Worm (Caenorhabditis elegans): Measurements from ENCODE around the gene K02E7.10.

K02E7.10 gene

DNA sequence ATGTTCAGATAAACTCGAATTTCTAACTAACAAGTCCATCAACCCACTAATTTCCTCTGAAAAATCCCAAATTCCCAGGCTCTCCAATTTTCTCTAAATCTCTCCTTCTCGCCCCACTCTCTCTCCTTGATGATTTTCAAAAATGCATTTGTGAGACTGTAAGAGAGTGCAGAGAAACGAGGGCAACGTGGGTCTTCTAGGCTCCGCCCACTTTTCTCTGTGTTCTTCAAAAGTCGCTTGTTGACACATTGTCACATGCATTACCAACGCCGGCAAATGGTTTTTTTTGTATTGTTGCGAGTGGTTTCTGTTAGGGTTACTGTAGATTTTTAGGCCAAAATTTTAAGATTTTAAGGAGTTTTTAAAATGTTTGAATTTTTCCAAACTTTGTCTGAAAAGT, 19.7 kb upstream of the K02E7.10 start (continued):
- TF ChIP-seq snu-23 (GFP tag; optimal IDR thresholded peaks at IDR 0.05) (peak; percentile 3), isw-1 (GFP tag; IDR thresholded peaks at IDR 0.05) (no peak)

DNA sequence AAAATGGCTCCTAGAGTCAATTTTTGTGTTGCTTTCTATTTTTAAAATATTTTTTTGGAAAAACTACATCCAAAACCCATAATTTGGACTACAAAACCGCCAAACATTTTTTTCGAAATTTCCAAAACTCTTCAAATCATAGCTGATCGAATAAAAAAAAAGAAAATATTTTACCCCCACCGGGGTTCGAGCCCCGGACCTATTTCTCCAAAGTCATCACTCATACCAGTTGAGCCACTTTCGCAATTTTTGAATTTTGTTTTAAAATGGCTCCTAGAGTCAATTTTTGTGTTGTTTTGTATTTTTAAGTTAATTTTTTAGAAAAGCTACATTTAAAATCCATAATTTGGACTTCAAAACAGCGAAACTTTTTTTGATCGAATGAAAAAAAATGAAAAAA, 18.7 kb upstream of the K02E7.10 start:
- TF ChIP-seq blmp-1 (tag; optimal IDR thresholded peaks at IDR 0.05) (no peak), vab-15 (tag; optimal IDR thresholded peaks at IDR 0.05) (no peak), sptf-1 (tag; optimal IDR thresholded peaks at IDR 0.05) (no peak), isw-1 (GFP tag; IDR thresholded peaks at IDR 0.05) (no peak), sox-4 (tag; optimal IDR thresholded peaks at IDR 0.05) (no peak), fkh-10 (GFP tag; optimal IDR thresholded peaks at IDR 0.05) (no peak), unc-130 (tag; optimal IDR thresholded peaks at IDR 0.05) (no peak), skn-1 (tag; optimal IDR thresholded peaks at IDR 0.05) (no peak), hlh-4 (tag; optimal IDR thresholded peaks at IDR 0.05) (no peak), hpl-2 (GFP tag; optimal IDR thresholded peaks at IDR 0.05) (no peak), tbx-2 (tag; optimal IDR thresholded peaks at IDR 0.05) (no peak), mdl-1 (tag; optimal IDR thresholded peaks at IDR 0.05) (no peak), zag-1 (tag; optimal IDR thresholded peaks at IDR 0.05) (no peak), rnt-1 (tag; optimal IDR thresholded peaks at IDR 0.05) (no peak), nhr-19 (GFP tag; conservative IDR thresholded peaks at IDR 0.05) (no peak), efl-3 (GFP tag; optimal IDR thresholded peaks at IDR 0.05) (no peak), mef-2 (tag; optimal IDR thresholded peaks at IDR 0.05) (no peak)

DNA sequence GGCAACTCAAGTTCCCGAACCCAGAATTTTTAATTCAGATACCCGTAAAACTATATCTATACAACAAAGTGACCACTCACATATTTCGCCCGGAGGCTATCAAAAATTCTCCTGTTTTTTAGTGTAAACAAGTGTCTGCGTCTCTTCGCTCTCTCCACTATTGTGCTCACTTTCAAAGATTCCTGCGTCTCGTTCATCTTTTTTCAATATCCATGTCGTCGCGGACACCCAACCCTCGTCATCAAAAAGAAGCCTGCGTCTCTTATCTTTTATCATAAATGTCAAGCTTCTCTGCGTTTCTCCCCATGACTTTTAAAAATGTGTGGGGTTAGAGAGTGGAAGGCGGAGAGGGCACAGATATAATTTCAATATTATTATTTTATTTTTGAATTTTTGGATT, 18.1 kb upstream of the K02E7.10 start:
- peak; percentile 22 for TF ChIP-seq unc-86 (tag; optimal IDR thresholded peaks at IDR 0.05)
- TF ChIP-seq unc-130 (tag; optimal IDR thresholded peaks at IDR 0.05) = peak; percentile 8
- TF ChIP-seq ceh-88 (GFP tag; IDR thresholded peaks at IDR 0.05) = no peak; the same call in 1 of the 2 replicates
- no peak for TF ChIP-seq C34B4.2 (tag; optimal IDR thresholded peaks at IDR 0.05)
- TF ChIP-seq sup-37 (GFP tag; optimal IDR thresholded peaks at IDR 0.05) = no peak
- TF ChIP-seq xbp-1 (tag; optimal IDR thresholded peaks at IDR 0.05) = peak; percentile 47
- peak; percentile 52 for TF ChIP-seq irx-1 (tag; optimal IDR thresholded peaks at IDR 0.05)
- TF ChIP-seq jun-1 (tag; optimal IDR thresholded peaks at IDR 0.05) = peak; percentile 30
- no peak for TF ChIP-seq sptf-1 (tag; optimal IDR thresholded peaks at IDR 0.05)
- peak; percentile 30 for TF ChIP-seq fkh-4 (tag; optimal IDR thresholded peaks at IDR 0.05; ENCODE audit: borderline replicate concordance)
- no peak for TF ChIP-seq C04F5.9 (tag; optimal IDR thresholded peaks at IDR 0.05)
- no peak for TF ChIP-seq fkh-10 (GFP tag; optimal IDR thresholded peaks at IDR 0.05)
- TF ChIP-seq ama-1 (optimal IDR thresholded peaks at IDR 0.05) = no peak
- TF ChIP-seq ceh-90 (tag; optimal IDR thresholded peaks at IDR 0.05) = no peak
- TF ChIP-seq efl-1 (optimal IDR thresholded peaks at IDR 0.05) = peak; percentile 63 to 65
- peak in 1 of 2 experiments; percentile 36 for TF ChIP-seq efl-1 (GFP tag; optimal IDR thresholded peaks at IDR 0.05 in 1 of 2)
- peak; percentile 91 for TF ChIP-seq lin-14 (GFP tag; optimal IDR thresholded peaks at IDR 0.05)
- peak; percentile 46 for TF ChIP-seq fkh-8 (tag; optimal IDR thresholded peaks at IDR 0.05)
- TF ChIP-seq unc-30 (tag; optimal IDR thresholded peaks at IDR 0.05) = no peak
- no peak for TF ChIP-seq hlh-4 (tag; optimal IDR thresholded peaks at IDR 0.05)
- TF ChIP-seq ets-5 (GFP tag; IDR thresholded peaks at IDR 0.05) = no peak
- no peak for TF ChIP-seq zip-4 (GFP tag; optimal IDR thresholded peaks at IDR 0.05)
- peak; percentile 77 for TF ChIP-seq rnt-1 (tag; optimal IDR thresholded peaks at IDR 0.05)
- TF ChIP-seq nhr-90 (tag; optimal IDR thresholded peaks at IDR 0.05; ENCODE audit: poor library complexity) = no peak
- peak; percentile 61 for TF ChIP-seq nhr-20 (tag; optimal IDR thresholded peaks at IDR 0.05)
- no peak for TF ChIP-seq C16A3.4 (tag; optimal IDR thresholded peaks at IDR 0.05)
- no peak for TF ChIP-seq efl-3 (GFP tag; optimal IDR thresholded peaks at IDR 0.05)
- peak in 1 of 2 experiments; percentile 16 for TF ChIP-seq egl-27 (tag; optimal IDR thresholded peaks at IDR 0.05)
- peak; percentile 61 for TF ChIP-seq mef-2 (tag; optimal IDR thresholded peaks at IDR 0.05)
- TF ChIP-seq aha-1 (tag; optimal IDR thresholded peaks at IDR 0.05) = no peak
- peak; percentile 51 for TF ChIP-seq tbx-2 (tag; optimal IDR thresholded peaks at IDR 0.05)
- no peak for TF ChIP-seq nhr-12 (tag; optimal IDR thresholded peaks at IDR 0.05)
- peak; percentile 68 to 73 for TF ChIP-seq lsy-2 (tag; optimal IDR thresholded peaks at IDR 0.05)
- no peak for TF ChIP-seq lir-3 (tag; optimal IDR thresholded peaks at IDR 0.05; ENCODE audit: poor library complexity)
- TF ChIP-seq blmp-1 (tag; optimal IDR thresholded peaks at IDR 0.05) = peak; percentile 23
- no peak for TF ChIP-seq ztf-11 (tag; optimal IDR thresholded peaks at IDR 0.05)
- no peak for TF ChIP-seq mab-9 (GFP tag; IDR thresholded peaks at IDR 0.05)
- TF ChIP-seq zag-1 (tag; optimal IDR thresholded peaks at IDR 0.05) = no peak
- no peak for TF ChIP-seq aly-2 (tag; optimal IDR thresholded peaks at IDR 0.05)
- no peak for TF ChIP-seq isw-1 (GFP tag; IDR thresholded peaks at IDR 0.05)
- TF ChIP-seq grh-1 (GFP tag; IDR thresholded peaks at IDR 0.05) = no peak
- peak; percentile 59 for TF ChIP-seq mep-1 (tag; optimal IDR thresholded peaks at IDR 0.05)

Measured in whole organism, L1 larva.